Worm (Caenorhabditis elegans) whole organism, young adult: ENCODE results near the gene F38A1.8.
A peak's percentile ranks its signal among the peaks of the same experiment; 100 is the strongest.

Experiments
- B0019.2 ChIP-seq: fragments of 200-800 bp; sonication (Bioruptor generic); conservative IDR thresholded peaks from 2 replicates; pipeline ENCODE4 v1.3.6; 2022; ENCODE audit warnings: missing genetic modification reagents, missing genetic modification characterization, missing compliant biosample characterization
- B0336.3 ChIP-seq: fragments of 200-800 bp; sonication (Bioruptor generic); IDR thresholded peaks from 2 replicates; pipeline ENCODE4 v1.3.6; 2022; ENCODE audit warnings: missing genetic modification characterization, missing compliant biosample characterization
- C17E4.6 ChIP-seq: fragments of 200-800 bp; sonication (Bioruptor generic); IDR thresholded peaks from 2 replicates; pipeline ENCODE4 v1.3.6; 2022; ENCODE audit warnings: missing genetic modification reagents, missing genetic modification characterization, missing compliant biosample characterization
- D2030.7 ChIP-seq: fragments of 200-800 bp; sonication (Bioruptor generic); IDR thresholded peaks from 2 replicates; pipeline ENCODE4 v1.3.6; 2022; ENCODE audit warnings: missing genetic modification reagents, missing genetic modification characterization, missing compliant biosample characterization
- F23B12.7 ChIP-seq: sonication (generic microtip); optimal IDR thresholded peaks from 2 replicates; lab custom pipeline; 2017; ENCODE audit warnings: missing genetic modification characterization, mild to moderate bottlenecking, missing compliant biosample characterization, antibody characterized with exemption, moderate library complexity; ENCODE audit not compliant: insufficient read depth
- F57A8.1 ChIP-seq: fragments of 200-800 bp; sonication (Bioruptor generic); optimal IDR thresholded peaks from 2 replicates; lab custom pipeline; 2018; ENCODE audit warnings: mild to moderate bottlenecking, missing genetic modification characterization, moderate library complexity, missing compliant biosample characterization
- T07F8.4 ChIP-seq: sonication (generic microtip); optimal IDR thresholded peaks from 2 replicates; lab custom pipeline; 2016; ENCODE audit warnings: mild to moderate bottlenecking, missing genetic modification characterization, moderate library complexity, missing compliant biosample characterization
- T26A5.8 ChIP-seq: sonication (generic microtip); optimal IDR thresholded peaks from 2 replicates; lab custom pipeline; 2016; ENCODE audit warnings: missing genetic modification characterization, missing compliant biosample characterization
- Y95B8A.8 ChIP-seq: fragments of 200-800 bp; sonication (Bioruptor generic); IDR thresholded peaks from 2 replicates; pipeline ENCODE4 v1.3.6; 2022; ENCODE audit warnings: missing genetic modification reagents, missing genetic modification characterization, missing compliant biosample characterization
- akir-1 ChIP-seq: fragments of 200-800 bp; sonication (Bioruptor generic); optimal IDR thresholded peaks from 2 replicates; lab custom pipeline; 2018; ENCODE audit warnings: mild to moderate bottlenecking, missing genetic modification characterization, moderate library complexity, missing compliant biosample characterization
- cebp-1 ChIP-seq, 2 experiments: fragments of 200-800 bp in 1 of 2; sonication (Bioruptor generic) in 1 of 2; sonication (generic microtip) in 1 of 2; IDR thresholded peaks in 1 of 2; optimal IDR thresholded peaks in 1 of 2; 2 replicates each; pipeline versions ENCODE4 v1.3.6 to Lab custom; 2017 to 2022; ENCODE audit warnings: missing compliant biosample characterization in 2 of 2, missing genetic modification characterization in 2 of 2, mild to moderate bottlenecking in 1 of 2, missing genetic modification reagents in 1 of 2, moderate library complexity in 1 of 2
- cebp-2 ChIP-seq: fragments of 200-800 bp; sonication (Bioruptor generic); IDR thresholded peaks from 2 replicates; pipeline ENCODE4 v1.3.6; 2022; ENCODE audit warnings: missing genetic modification characterization, missing compliant biosample characterization
- ceh-27 ChIP-seq: fragments of 200-800 bp; sonication (Bioruptor generic); optimal IDR thresholded peaks from 2 replicates; lab custom pipeline; 2018; ENCODE audit warnings: mild to moderate bottlenecking, missing genetic modification characterization, moderate library complexity, missing compliant biosample characterization
- ceh-79 ChIP-seq: sonication (generic microtip); optimal IDR thresholded peaks from 2 replicates; lab custom pipeline; 2017; ENCODE audit warnings: mild to moderate bottlenecking, missing genetic modification characterization, missing compliant biosample characterization
- dpl-1 ChIP-seq: fragments of 150-350 bp; optimal IDR thresholded peaks from 2 replicates; lab custom pipeline; 2014; ENCODE audit warnings: missing biosample characterization, missing genetic modification reagents, missing genetic modification characterization
- efl-1 ChIP-seq: fragments of 150-350 bp; optimal IDR thresholded peaks from 2 replicates; lab custom pipeline; 2014; ENCODE audit warnings: missing biosample characterization, missing genetic modification reagents, missing genetic modification characterization
- egrh-3 ChIP-seq: fragments of 200-800 bp; sonication (Bioruptor generic); IDR thresholded peaks from 2 replicates; pipeline ENCODE4 v1.3.6; 2022; ENCODE audit warnings: missing genetic modification reagents, missing genetic modification characterization, missing compliant biosample characterization
- ekl-4 ChIP-seq: fragments of 200-800 bp; sonication (Bioruptor generic); IDR thresholded peaks from 2 replicates; pipeline ENCODE4 v1.3.6; 2022; ENCODE audit warnings: missing genetic modification reagents, missing genetic modification characterization, missing compliant biosample characterization
- gei-17 ChIP-seq: fragments of 200-800 bp; sonication (Bioruptor generic); optimal IDR thresholded peaks from 2 replicates; lab custom pipeline; 2018; ENCODE audit warnings: mild to moderate bottlenecking, missing genetic modification characterization, missing compliant biosample characterization
- hmg-1.2 ChIP-seq: fragments of 200-800 bp; sonication (Bioruptor generic); IDR thresholded peaks from 2 replicates; pipeline ENCODE4 v1.3.6; 2022; ENCODE audit warnings: missing genetic modification reagents, missing genetic modification characterization, missing compliant biosample characterization
- hmg-20 ChIP-seq: fragments of 200-800 bp; sonication (Bioruptor generic); IDR thresholded peaks from 2 replicates; pipeline ENCODE4 v1.3.6; 2022; ENCODE audit warnings: missing genetic modification reagents, missing genetic modification characterization, missing compliant biosample characterization
- hrde-1 ChIP-seq: sonication (generic microtip); optimal IDR thresholded peaks from 2 replicates; lab custom pipeline; 2016; ENCODE audit warnings: missing genetic modification characterization, mild to moderate bottlenecking, missing compliant biosample characterization, moderate library complexity, missing genotype, missing genetic modification reagents, borderline replicate concordance
- hsf-1 ChIP-seq: fragments of 200-800 bp; sonication (Bioruptor generic); IDR thresholded peaks from 2 replicates; pipeline ENCODE4 v1.3.6; 2022; ENCODE audit warnings: missing genetic modification reagents, missing genetic modification characterization, missing compliant biosample characterization
- lag-1 ChIP-seq: fragments of 200-800 bp; sonication (Bioruptor generic); IDR thresholded peaks from 2 replicates; pipeline ENCODE4 v1.3.6; 2022; ENCODE audit warnings: missing genetic modification reagents, missing genetic modification characterization, missing compliant biosample characterization
- lin-26 ChIP-seq: fragments of 200-800 bp; sonication (Bioruptor generic); IDR thresholded peaks from 2 replicates; pipeline ENCODE4 v1.3.6; 2022; ENCODE audit warnings: missing genetic modification reagents, missing genetic modification characterization, missing compliant biosample characterization
- lin-54 ChIP-seq: fragments of 200-800 bp; sonication (Bioruptor generic); optimal IDR thresholded peaks from 2 replicates; lab custom pipeline; 2018; ENCODE audit warnings: mild to moderate bottlenecking, missing genetic modification characterization, missing compliant biosample characterization
- lsl-1 ChIP-seq: fragments of 200-800 bp; sonication (Bioruptor generic); optimal IDR thresholded peaks from 2 replicates; lab custom pipeline; 2018; ENCODE audit warnings: mild to moderate bottlenecking, missing genetic modification characterization, moderate library complexity, missing compliant biosample characterization
- lsy-27 ChIP-seq: sonication (generic microtip); optimal IDR thresholded peaks from 2 replicates; lab custom pipeline; 2017; ENCODE audit warnings: missing genetic modification characterization, mild to moderate bottlenecking, missing compliant biosample characterization, antibody characterized with exemption, missing genotype, borderline replicate concordance; ENCODE audit not compliant: insufficient read depth
- madf-6 ChIP-seq: fragments of 200-800 bp; sonication (Bioruptor generic); IDR thresholded peaks from 2 replicates; pipeline ENCODE4 v1.3.6; 2022; ENCODE audit warnings: missing genetic modification reagents, missing genetic modification characterization, missing compliant biosample characterization
- mcd-1 ChIP-seq: fragments of 200-800 bp; sonication (Bioruptor generic); IDR thresholded peaks from 2 replicates; pipeline ENCODE4 v1.3.6; 2022; ENCODE audit warnings: missing genetic modification reagents, missing genetic modification characterization, missing compliant biosample characterization
- nfya-2 ChIP-seq: fragments of 200-800 bp; sonication (Bioruptor generic); IDR thresholded peaks from 2 replicates; pipeline ENCODE4 v1.3.6; 2022; ENCODE audit warnings: missing genetic modification reagents, missing genetic modification characterization, missing compliant biosample characterization
- nhr-120 ChIP-seq: fragments of 200-800 bp; sonication (Bioruptor generic); IDR thresholded peaks from 2 replicates; pipeline ENCODE4 v1.3.6; 2022; ENCODE audit warnings: missing genetic modification characterization, missing compliant biosample characterization
- nhr-90 ChIP-seq: sonication (generic microtip); optimal IDR thresholded peaks from 2 replicates; lab custom pipeline; 2016; ENCODE audit warnings: missing genotype, mild to moderate bottlenecking, missing genetic modification characterization, missing compliant biosample characterization
- pha-4 ChIP-seq: fragments of 150-350 bp; sonication (generic microtip); optimal IDR thresholded peaks from 2 replicates; lab custom pipeline; 2014; ENCODE audit warnings: missing biosample characterization, missing genetic modification reagents, missing genetic modification characterization
- rec-8 ChIP-seq, 2 experiments: sonication (generic microtip); optimal IDR thresholded peaks; 2 replicates each; lab custom pipeline; 2016; ENCODE audit warnings: mild to moderate bottlenecking in 2 of 2, missing genetic modification characterization in 2 of 2, missing genetic modification reagents in 2 of 2, missing genotype in 2 of 2, missing biosample characterization in 1 of 2, missing compliant biosample characterization in 1 of 2, moderate library complexity in 1 of 2
- rpc-1 ChIP-seq, 2 experiments: fragments of 150-350 bp in 1 of 2; sonication (generic microtip) in 1 of 2; optimal IDR thresholded peaks; 2 replicates each; lab custom pipeline; 2014 to 2018; ENCODE audit warnings: missing biosample characterization in 1 of 2, missing genetic modification characterization in 1 of 2, missing genetic modification reagents in 1 of 2, missing genotype in 1 of 2
- somi-1 ChIP-seq: fragments of 200-800 bp; sonication (Bioruptor generic); optimal IDR thresholded peaks from 2 replicates; lab custom pipeline; 2018; ENCODE audit warnings: mild to moderate bottlenecking, missing genetic modification characterization, missing compliant biosample characterization
- tbp1 ChIP-seq: fragments of 200-800 bp; sonication (Bioruptor generic); optimal IDR thresholded peaks from 2 replicates; lab custom pipeline; 2018; ENCODE audit warnings: mild to moderate bottlenecking, missing genetic modification characterization, missing compliant biosample characterization
- xnd-1 ChIP-seq: sonication (generic microtip); optimal IDR thresholded peaks from 2 replicates; lab custom pipeline; 2016; ENCODE audit warnings: missing genotype, missing genetic modification reagents, missing genetic modification characterization, missing compliant biosample characterization
- zfh-2 ChIP-seq: fragments of 200-800 bp; sonication (Bioruptor generic); conservative IDR thresholded peaks from 2 replicates; pipeline ENCODE4 v1.3.6; 2022; ENCODE audit warnings: missing genetic modification reagents, missing genetic modification characterization, missing compliant biosample characterization
- zim-3 ChIP-seq: sonication (generic microtip); optimal IDR thresholded peaks from 2 replicates; lab custom pipeline; 2017; ENCODE audit warnings: mild to moderate bottlenecking, missing genetic modification characterization, moderate library complexity, missing compliant biosample characterization
- ztf-18 ChIP-seq: sonication (generic microtip); optimal IDR thresholded peaks from 2 replicates; lab custom pipeline; 2016; ENCODE audit warnings: missing genotype, mild to moderate bottlenecking, missing genetic modification characterization, missing compliant biosample characterization
- ztf-22 ChIP-seq: fragments of 200-800 bp; sonication (Bioruptor generic); optimal IDR thresholded peaks from 2 replicates; lab custom pipeline; 2018; ENCODE audit warnings: mild to moderate bottlenecking, missing genetic modification characterization, moderate library complexity, missing compliant biosample characterization
- ztf-3 ChIP-seq: fragments of 200-800 bp; sonication (Bioruptor generic); optimal IDR thresholded peaks from 2 replicates; lab custom pipeline; 2018; ENCODE audit warnings: mild to moderate bottlenecking, missing genetic modification characterization, missing compliant biosample characterization

F38A1.8 gene

ce11 chrIV:1277067-1277466 is 37.4 kb upstream of the F38A1.8 start (continued):
- TF ChIP-seq ztf-18 (tag; lab: Kevin White, UChicago) (no peak), xnd-1 (tag; lab: Kevin White, UChicago) (peak; percentile 75), F23B12.7 (tag; lab: Kevin White, UChicago) (no peak), dpl-1 (peak; percentile 54), B0336.3 (GFP tag; lab: Robert Waterston, UW) (no peak), efl-1 (GFP tag; lab: Kevin White, UChicago) (peak; percentile 87), hmg-20 (GFP tag; lab: Robert Waterston, UW) (no peak), mcd-1 (GFP tag; lab: Robert Waterston, UW) (peak; percentile 25; the same call in 1 of the 2 replicates), zim-3 (no peak), hsf-1 (GFP tag; lab: Robert Waterston, UW) (peak; percentile 22; the same call in 1 of the 2 replicates), D2030.7 (GFP tag; lab: Robert Waterston, UW) (peak; percentile 73), C17E4.6 (GFP tag; lab: Robert Waterston, UW) (no peak)

- TF ChIP-seq pha-4 (no peak), rpc-1 (optimal IDR thresholded peaks at IDR 0.05; lab: Kevin White, UChicago) (no peak), rpc-1 (tag; optimal IDR thresholded peaks at IDR 0.05; lab: Kevin White, UChicago) (no peak), zfh-2 (GFP tag; lab: Robert Waterston, UW) (no peak), Y95B8A.8 (GFP tag; lab: Robert Waterston, UW) (no peak), lin-54 (GFP tag; lab: Kevin White, UChicago) (peak; percentile 18), B0019.2 (GFP tag; lab: Robert Waterston, UW) (peak; percentile 89), ekl-4 (GFP tag; lab: Robert Waterston, UW) (no peak), ceh-27 (GFP tag; lab: Kevin White, UChicago) (no peak), nhr-120 (no peak), lsl-1 (GFP tag; lab: Kevin White, UChicago) (peak; percentile 63), T26A5.8 (tag; lab: Kevin White, UChicago) (no peak), gei-17 (no peak), ztf-22 (GFP tag; lab: Kevin White, UChicago) (no peak), ceh-79 (no peak), lsy-27 (tag; lab: Kevin White, UChicago) (no peak), egrh-3 (no peak), ztf-3 (GFP tag; lab: Kevin White, UChicago) (no peak), somi-1 (GFP tag; lab: Kevin White, UChicago) (no peak), nhr-90 (tag; lab: Kevin White, UChicago) (no peak), mcd-1 (GFP tag; lab: Robert Waterston, UW) (0 out of 2 replicates have a peak, but pooled peaks have one; percentile 11), hrde-1 (tag; lab: Kevin White, UChicago) (no peak), hmg-1.2 (GFP tag; lab: Robert Waterston, UW) (no peak), lin-26 (GFP tag; lab: Robert Waterston, UW) (no peak), rec-8 (tag; optimal IDR thresholded peaks at IDR 0.05; lab: Kevin White, UChicago) (no peak), cebp-2 (GFP tag; lab: Robert Waterston, UW) (no peak), T07F8.4 (tag; lab: Kevin White, UChicago) (no peak), cebp-1 (GFP tag; IDR thresholded peaks at IDR 0.05; lab: Robert Waterston, UW) (no peak), cebp-1 (tag; optimal IDR thresholded peaks at IDR 0.05; lab: Kevin White, UChicago) (peak; percentile 82), madf-6 (GFP tag; lab: Robert Waterston, UW) (no peak), F57A8.1 (GFP tag; lab: Kevin White, UChicago) (no peak), akir-1 (GFP tag; lab: Kevin White, UChicago) (no peak), lag-1 (GFP tag; lab: Robert Waterston, UW) (no peak), tbp1 (GFP tag; lab: Kevin White, UChicago) (no peak), nfya-2 (no peak)
Measured at ce11 chrIV:1275910-1276309, 36.3 kb upstream of the F38A1.8 start.
